Fruit fly (Drosophila melanogaster) whole organism, embryonic: ENCODE measurements around the gene hiro.

ENCODE experiments used
- Abd-B ChIP-seq: fragments of 200-800 bp; sonication (Bioruptor generic); optimal IDR thresholded peaks from 2 replicates; lab custom pipeline; 2018; ENCODE audit warnings: missing biosample characterization, mild to moderate bottlenecking, missing genetic modification characterization, moderate library complexity
- CG10565 ChIP-seq: fragments of 200-800 bp; sonication (Bioruptor generic); optimal IDR thresholded peaks from 3 replicates; lab custom pipeline; 2016; ENCODE audit warnings: missing biosample characterization, mild to moderate bottlenecking, missing genetic modification characterization
- CG12219 ChIP-seq: fragments of 200-800 bp; sonication (Bioruptor generic); optimal IDR thresholded peaks from 3 replicates; lab custom pipeline; 2018; ENCODE audit warnings: missing biosample characterization, mild to moderate bottlenecking, missing genetic modification characterization
- CG12236 ChIP-seq: fragments of 200-800 bp; sonication (Bioruptor generic); optimal IDR thresholded peaks from 2 replicates; lab custom pipeline; 2016; ENCODE audit warnings: missing biosample characterization, missing genetic modification characterization
- CG12744 ChIP-seq: fragments of 200-800 bp; sonication (Bioruptor generic); optimal IDR thresholded peaks from 2 replicates; lab custom pipeline; 2016; ENCODE audit warnings: missing biosample characterization, missing genetic modification characterization
- CG13775 ChIP-seq: fragments of 200-800 bp; sonication (Bioruptor generic); optimal IDR thresholded peaks from 3 replicates; lab custom pipeline; 2017; ENCODE audit warnings: missing biosample characterization, mild to moderate bottlenecking, missing genetic modification characterization
- CG14441 ChIP-seq: fragments of 200-800 bp; sonication (Bioruptor generic); IDR thresholded peaks from 2 replicates; pipeline ENCODE4 v1.3.6; 2022; ENCODE audit warnings: missing biosample characterization, missing genetic modification characterization
- CG14965 ChIP-seq: fragments of 200-800 bp; sonication (Bioruptor generic); optimal IDR thresholded peaks from 2 replicates; lab custom pipeline; 2016; ENCODE audit warnings: missing biosample characterization, missing genetic modification characterization, borderline replicate concordance
- CG18599 ChIP-seq: fragments of 200-800 bp; sonication (Bioruptor generic); optimal IDR thresholded peaks from 3 replicates; lab custom pipeline; 2017; ENCODE audit warnings: missing biosample characterization, missing genetic modification characterization, mild to moderate bottlenecking, moderate library complexity, missing genetic modification reagents
- CG2199 ChIP-seq: fragments of 200-800 bp; sonication (Bioruptor generic); IDR thresholded peaks from 3 replicates; pipeline ENCODE4 v1.3.6; 2022; ENCODE audit warnings: missing biosample characterization, missing genetic modification characterization
- CG2202 ChIP-seq: fragments of 200-800 bp; sonication (Bioruptor generic); optimal IDR thresholded peaks from 2 replicates; lab custom pipeline; 2018; ENCODE audit warnings: missing biosample characterization, mild to moderate bottlenecking, missing genetic modification characterization
- CG2712 ChIP-seq: fragments of 200-800 bp; optimal IDR thresholded peaks from 3 replicates; lab custom pipeline; 2019; ENCODE audit warnings: missing biosample characterization, mild to moderate bottlenecking, missing genetic modification characterization, moderate library complexity
- CG2875 ChIP-seq: fragments of 200-800 bp; sonication (Bioruptor generic); optimal IDR thresholded peaks from 2 replicates; lab custom pipeline; 2017; ENCODE audit warnings: missing biosample characterization, mild to moderate bottlenecking, missing genetic modification characterization, missing genetic modification reagents
- CG4360 ChIP-seq: fragments of 200-800 bp; sonication (Bioruptor generic); IDR thresholded peaks from 2 replicates; pipeline ENCODE4 v1.3.6; 2022; ENCODE audit warnings: missing biosample characterization, missing genetic modification characterization
- CG4730 ChIP-seq: fragments of 200-800 bp; sonication (Bioruptor generic); IDR thresholded peaks from 2 replicates; pipeline ENCODE4 v1.3.6; 2022; ENCODE audit warnings: missing biosample characterization, missing genetic modification characterization
- CG4820 ChIP-seq: fragments of 200-800 bp; sonication (Bioruptor generic); optimal IDR thresholded peaks from 3 replicates; lab custom pipeline; 2016; ENCODE audit warnings: missing biosample characterization, missing genetic modification characterization
- CG5245 ChIP-seq: fragments of 200-800 bp; sonication (Bioruptor generic); optimal IDR thresholded peaks from 3 replicates; lab custom pipeline; 2016; ENCODE audit warnings: missing biosample characterization, missing genetic modification characterization
- CG6689 ChIP-seq: fragments of 200-800 bp; sonication (Bioruptor generic); IDR thresholded peaks from 2 replicates; pipeline ENCODE4 v1.3.6; 2022; ENCODE audit warnings: missing biosample characterization, missing genetic modification characterization
- CG7372 ChIP-seq: fragments of 200-800 bp; sonication (Bioruptor generic); IDR thresholded peaks from 2 replicates; pipeline ENCODE4 v1.3.6; 2022; ENCODE audit warnings: missing biosample characterization, missing genetic modification characterization
- CG7928 ChIP-seq: fragments of 200-800 bp; sonication (Bioruptor generic); optimal IDR thresholded peaks from 2 replicates; lab custom pipeline; 2017; ENCODE audit warnings: missing biosample characterization, mild to moderate bottlenecking, missing genetic modification characterization
- CG8765 ChIP-seq: fragments of 200-800 bp; sonication (Bioruptor generic); IDR thresholded peaks from 2 replicates; pipeline ENCODE4 v1.3.6; 2022; ENCODE audit warnings: missing biosample characterization, missing genetic modification characterization
- Dref ChIP-seq: fragments of 200-800 bp; sonication (Bioruptor generic); IDR thresholded peaks from 2 replicates; pipeline ENCODE4 v1.3.6; 2022; ENCODE audit warnings: missing biosample characterization, missing genetic modification characterization
- Gsc ChIP-seq: fragments of 200-800 bp; sonication (Bioruptor generic); IDR thresholded peaks from 2 replicates; pipeline ENCODE4 v1.3.6; 2022; ENCODE audit warnings: missing biosample characterization, missing genetic modification characterization
- Med ChIP-seq: fragments of 200-800 bp; sonication (Bioruptor generic); peaks from one replicate; lab custom pipeline; 2016; ENCODE audit warnings: missing biosample characterization, missing genetic modification characterization, mild to moderate bottlenecking, inconsistent platforms, moderate library complexity
- Poxn ChIP-seq: fragments of 200-800 bp; sonication (Bioruptor generic); IDR thresholded peaks from 2 replicates; pipeline ENCODE4 v1.3.6; 2022; ENCODE audit warnings: missing biosample characterization, missing genetic modification characterization
- Vsx1 ChIP-seq: fragments of 200-800 bp; sonication (Bioruptor generic); optimal IDR thresholded peaks from 2 replicates; lab custom pipeline; 2017; ENCODE audit warnings: missing biosample characterization, mild to moderate bottlenecking, missing genetic modification characterization, missing genetic modification reagents
- aop ChIP-seq: fragments of 200-800 bp; sonication (Bioruptor generic); IDR thresholded peaks from 2 replicates; pipeline ENCODE4 v1.3.6; 2022; ENCODE audit warnings: missing biosample characterization, missing genetic modification characterization
- ara ChIP-seq: fragments of 200-800 bp; sonication (Bioruptor generic); IDR thresholded peaks from 2 replicates; pipeline ENCODE4 v1.3.6; 2022; ENCODE audit warnings: missing biosample characterization, missing genetic modification characterization
- chn ChIP-seq: fragments of 200-800 bp; sonication (Bioruptor generic); optimal IDR thresholded peaks from 2 replicates; lab custom pipeline; 2016; ENCODE audit warnings: missing biosample characterization, missing genetic modification characterization
- ci ChIP-seq: fragments of 200-800 bp; sonication (Bioruptor generic); IDR thresholded peaks from 3 replicates; pipeline ENCODE4 v1.3.6; 2022; ENCODE audit warnings: missing biosample characterization, missing genetic modification characterization
- croc ChIP-seq: fragments of 200-800 bp; sonication (Bioruptor generic); conservative IDR thresholded peaks from 3 replicates; pipeline ENCODE4 v1.3.6; 2022; ENCODE audit warnings: missing biosample characterization, missing genetic modification characterization
- crp ChIP-seq, 2 experiments: fragments of 200-800 bp; sonication (Bioruptor generic); optimal IDR thresholded peaks; 2 replicates in 1 of 2; 3 replicates in 1 of 2; lab custom pipeline; 2017; ENCODE audit warnings: missing biosample characterization in 2 of 2, missing genetic modification characterization in 2 of 2, mild to moderate bottlenecking in 1 of 2, moderate library complexity in 1 of 2
- cwo ChIP-seq: fragments of 200-800 bp; sonication (Bioruptor generic); optimal IDR thresholded peaks from 3 replicates; lab custom pipeline; 2017; ENCODE audit warnings: missing biosample characterization, missing genetic modification characterization, mild to moderate bottlenecking, moderate library complexity, missing genetic modification reagents
- dimm ChIP-seq: fragments of 200-800 bp; sonication (Bioruptor generic); IDR thresholded peaks from 2 replicates; pipeline ENCODE4 v1.3.6; 2022; ENCODE audit warnings: missing biosample characterization, missing genetic modification characterization
- dysf ChIP-seq: fragments of 200-800 bp; sonication (Bioruptor generic); IDR thresholded peaks from 3 replicates; pipeline ENCODE4 v1.3.6; 2022; ENCODE audit warnings: missing biosample characterization, missing genetic modification characterization
- fd3F ChIP-seq: fragments of 200-800 bp; sonication (Bioruptor generic); optimal IDR thresholded peaks from 2 replicates; lab custom pipeline; 2018; ENCODE audit warnings: missing biosample characterization, mild to moderate bottlenecking, missing genetic modification characterization, moderate library complexity
- fd64A ChIP-seq: fragments of 200-800 bp; sonication (Bioruptor generic); optimal IDR thresholded peaks from 3 replicates; lab custom pipeline; 2018; ENCODE audit warnings: missing biosample characterization, mild to moderate bottlenecking, missing genetic modification characterization
- ftz-f1 ChIP-seq: fragments of 200-800 bp; sonication (Bioruptor generic); optimal IDR thresholded peaks from 2 replicates; lab custom pipeline; 2016; ENCODE audit warnings: missing biosample characterization, missing genetic modification characterization
- fu2 ChIP-seq: fragments of 200-800 bp; sonication (Bioruptor generic); optimal IDR thresholded peaks from 2 replicates; lab custom pipeline; 2016; ENCODE audit warnings: missing biosample characterization, missing genetic modification characterization
- gfzf ChIP-seq: fragments of 200-800 bp; sonication (Bioruptor generic); optimal IDR thresholded peaks from 2 replicates; lab custom pipeline; 2016; ENCODE audit warnings: missing biosample characterization, mild to moderate bottlenecking, missing genetic modification characterization, moderate library complexity
- ind ChIP-seq: fragments of 200-800 bp; sonication (Bioruptor generic); optimal IDR thresholded peaks from 3 replicates; lab custom pipeline; 2016; ENCODE audit warnings: missing biosample characterization, missing genetic modification characterization
- jigr1 ChIP-seq: fragments of 200-800 bp; sonication (Bioruptor generic); IDR thresholded peaks from 3 replicates; pipeline ENCODE4 v1.3.6; 2022; ENCODE audit warnings: missing biosample characterization, missing genetic modification characterization
- kay ChIP-seq: fragments of 200-800 bp; sonication (Bioruptor generic); optimal IDR thresholded peaks from 2 replicates; lab custom pipeline; 2016; ENCODE audit warnings: missing biosample characterization, missing genetic modification characterization
- lmd ChIP-seq: fragments of 200-800 bp; sonication (Bioruptor generic); IDR thresholded peaks from 2 replicates; pipeline ENCODE4 v1.3.6; 2022; ENCODE audit warnings: missing biosample characterization, missing genetic modification characterization
- pros ChIP-seq: fragments of 200-800 bp; sonication (Bioruptor generic); optimal IDR thresholded peaks from 3 replicates; lab custom pipeline; 2019; ENCODE audit warnings: missing biosample characterization, mild to moderate bottlenecking, missing genetic modification characterization, moderate library complexity
- sim ChIP-seq: fragments of 200-800 bp; sonication (Bioruptor generic); IDR thresholded peaks from 2 replicates; pipeline ENCODE4 v1.3.6; 2022; ENCODE audit warnings: missing biosample characterization, missing genetic modification characterization
- sisA ChIP-seq: fragments of 200-800 bp; sonication (Bioruptor generic); IDR thresholded peaks from 2 replicates; pipeline ENCODE4 v1.3.6; 2022; ENCODE audit warnings: missing biosample characterization, missing genetic modification characterization
- stwl ChIP-seq: fragments of 200-800 bp; sonication (Bioruptor generic); optimal IDR thresholded peaks from 3 replicates; lab custom pipeline; 2018; ENCODE audit warnings: missing biosample characterization, mild to moderate bottlenecking, missing genetic modification characterization, moderate library complexity
- yki ChIP-seq: fragments of >200 bp; optimal IDR thresholded peaks from 3 replicates; lab custom pipeline; 2018
- z ChIP-seq: fragments of 200-800 bp; sonication (Bioruptor generic); IDR thresholded peaks from 3 replicates; pipeline ENCODE4 v1.3.6; 2022; ENCODE audit warnings: missing biosample characterization, missing genetic modification characterization
- zen2 ChIP-seq: fragments of 200-800 bp; sonication (Bioruptor generic); IDR thresholded peaks from 3 replicates; pipeline ENCODE4 v1.3.6; 2022; ENCODE audit warnings: missing biosample characterization, missing genetic modification characterization; ENCODE audit not compliant: partially characterized antibody

hiro gene

dm6 chr3L:644111-644718 is 43.5 kb downstream of the hiro start (continued):
- TF ChIP-seq CG12744 (peak; percentile 70), kay (GFP tag; lab: Kevin White, UChicago) (peak; percentile 69), CG7372 (GFP tag; lab: Robert Waterston, UW) (peak; percentile 71), CG14441 (GFP tag; lab: Robert Waterston, UW) (peak; percentile 86), Poxn (no peak), cwo (peak; percentile 67), crp (GFP tag; optimal IDR thresholded peaks at IDR 0.05; lab: Kevin White, UChicago) (peak in 1 of 2 experiments; percentile 42), CG12236 (GFP tag; lab: Kevin White, UChicago) (peak; percentile 77), croc (peak; percentile 76), ind (GFP tag; lab: Kevin White, UChicago) (peak; percentile 91), CG13775 (peak; percentile 70), ftz-f1 (no peak), stwl (peak; percentile 11), Dref (GFP tag; lab: Robert Waterston, UW) (no peak), CG7928 (peak; percentile 4), CG4820 (GFP tag; lab: Kevin White, UChicago) (peak; percentile 89), Abd-B (GFP tag; lab: Kevin White, UChicago) (peak; percentile 79), Med (GFP tag; lab: Kevin White, UChicago) (peak; percentile 98), sisA (GFP tag; lab: Robert Waterston, UW) (peak; percentile 94), jigr1 (GFP tag; lab: Robert Waterston, UW) (peak; percentile 58; the same call in 1 of the 3 replicates), fd64A (peak; percentile 78), chn (GFP tag; lab: Kevin White, UChicago) (peak; percentile 91), gfzf (peak; percentile 3), CG4730 (GFP tag; lab: Robert Waterston, UW) (peak; percentile 70), ara (GFP tag; lab: Robert Waterston, UW) (peak; percentile 91), CG6689 (GFP tag; lab: Robert Waterston, UW) (peak; percentile 90), CG18599 (GFP tag; lab: Kevin White, UChicago) (peak; percentile 80), CG4360 (peak; percentile 73), aop (GFP tag; lab: Robert Waterston, UW) (peak; percentile 77), z (GFP tag; lab: Robert Waterston, UW) (peak; percentile 77), yki (no peak), CG2199 (GFP tag; lab: Robert Waterston, UW) (peak; percentile 85; the same call in 2 of the 3 replicates), pros (no peak), dimm (GFP tag; lab: Robert Waterston, UW) (peak; percentile 58), CG2875 (GFP tag; lab: Kevin White, UChicago) (peak; percentile 92), lmd (GFP tag; lab: Robert Waterston, UW) (peak; percentile 81), fu2 (GFP tag; lab: Kevin White, UChicago) (peak; percentile 68), CG10565 (peak; percentile 66), Gsc (peak; percentile 83), ci (GFP tag; lab: Robert Waterston, UW) (peak; percentile 95), CG5245 (peak; percentile 89), zen2 (GFP tag; lab: Robert Waterston, UW) (no peak), fd3F (peak; percentile 62), sim (GFP tag; lab: Robert Waterston, UW) (peak; percentile 82), CG12219 (GFP tag; lab: Kevin White, UChicago) (peak; percentile 88), CG2712 (tag; lab: Kevin White, UChicago) (peak; percentile 89), Vsx1 (GFP tag; lab: Kevin White, UChicago) (peak; percentile 75), CG8765 (GFP tag; lab: Robert Waterston, UW) (peak; percentile 60), dysf (GFP tag; lab: Robert Waterston, UW) (peak; percentile 86), CG14965 (GFP tag; lab: Kevin White, UChicago) (peak; percentile 60), CG2202 (tag; lab: Kevin White, UChicago) (peak; percentile 78)
